Worm (Caenorhabditis elegans) whole organism, mixed stage, embryonic: ENCODE measurements around the gene R07E5.5.

Experiments used
- elt-1 ChIP-seq: sonication (generic microtip); optimal IDR thresholded peaks from 2 replicates; lab custom pipeline; 2017; ENCODE audit warnings: missing genetic modification characterization, mild to moderate bottlenecking, missing compliant biosample characterization, antibody characterized with exemption, moderate library complexity, borderline replicate concordance; ENCODE audit not compliant: insufficient read depth
- elt-3 ChIP-seq: fragments of 150-350 bp; optimal IDR thresholded peaks from 2 replicates; lab custom pipeline; 2014; ENCODE audit warnings: missing biosample characterization, missing genetic modification characterization
- lin-13 ChIP-seq: fragments of 150-350 bp; optimal IDR thresholded peaks from 2 replicates; lab custom pipeline; 2014; ENCODE audit warnings: missing biosample characterization, missing genetic modification characterization
- lin-32 ChIP-seq: fragments of 200-800 bp; sonication (Bioruptor generic); optimal IDR thresholded peaks from 2 replicates; lab custom pipeline; 2018; ENCODE audit warnings: mild to moderate bottlenecking, missing genetic modification characterization, missing compliant biosample characterization
- mep-1 ChIP-seq: fragments of 150-350 bp; optimal IDR thresholded peaks from 2 replicates; lab custom pipeline; 2017; ENCODE audit warnings: missing biosample characterization, missing genetic modification reagents, missing genetic modification characterization, inconsistent platforms
- nhr-12 ChIP-seq: fragments of 150-350 bp; optimal IDR thresholded peaks from 2 replicates; lab custom pipeline; 2014; ENCODE audit warnings: missing biosample characterization, missing genetic modification characterization
- unc-62 ChIP-seq: fragments of 150-350 bp; optimal IDR thresholded peaks from 2 replicates; lab custom pipeline; 2014; ENCODE audit warnings: missing biosample characterization, missing genetic modification reagents, missing genetic modification characterization
- zip-8 ChIP-seq: fragments of 150-350 bp; optimal IDR thresholded peaks from 2 replicates; lab custom pipeline; 2014; ENCODE audit warnings: missing biosample characterization, missing genetic modification characterization

DNA sequence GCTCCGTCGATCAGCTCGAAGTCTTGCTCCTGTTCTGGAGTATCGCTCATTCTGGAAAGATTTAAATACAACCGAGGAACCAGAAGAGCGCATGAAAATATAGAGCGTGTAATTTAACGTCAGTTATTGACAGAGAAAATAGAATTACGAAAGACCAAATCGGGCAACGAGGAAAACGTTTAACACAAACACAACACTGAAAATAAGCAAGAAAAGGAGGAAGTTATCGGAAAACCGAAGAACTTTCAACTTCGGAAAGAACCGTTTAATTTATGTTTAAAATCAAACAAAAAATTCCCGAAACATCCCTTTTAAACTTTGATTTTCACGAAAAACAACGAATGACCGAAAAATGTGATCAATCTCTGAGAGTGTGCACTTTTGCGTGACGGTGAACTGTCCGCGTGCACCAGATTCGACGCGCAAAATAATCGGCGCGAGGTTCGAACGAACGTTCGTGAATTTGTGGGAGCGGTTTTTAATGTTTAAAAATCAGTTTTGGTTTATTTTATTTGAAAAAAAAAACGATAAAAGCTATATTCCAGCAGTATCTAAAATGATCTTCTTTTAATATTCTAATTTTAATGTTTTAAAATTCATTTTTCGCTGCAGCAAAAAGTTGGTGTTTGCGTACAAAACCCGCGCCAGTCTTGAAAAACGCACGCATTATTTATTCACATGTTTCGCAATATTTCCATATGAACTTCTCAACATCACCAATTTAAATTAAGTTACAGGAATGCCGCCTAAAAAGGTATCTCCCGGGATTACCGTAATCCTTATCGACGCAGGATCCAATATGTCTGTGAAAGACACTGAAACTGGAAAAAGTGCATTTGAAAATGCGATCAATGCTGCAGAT, 22.1 kb downstream of the R07E5.5 start, which contains the start of the genes R07E5.7 and cku-80:
- TF ChIP-seq lin-32 (GFP tag; lab: Kevin White, UChicago) (no peak), lin-13 (tag; lab: Kevin White, UChicago) (no peak), mep-1 (tag; lab: Kevin White, UChicago) (peak; percentile 52), zip-8 (tag; lab: Kevin White, UChicago) (no peak), nhr-12 (tag; lab: Kevin White, UChicago) (no peak), unc-62 (GFP tag; lab: Kevin White, UChicago) (no peak), elt-1 (tag; lab: Kevin White, UChicago) (no peak), elt-3 (tag; lab: Kevin White, UChicago) (no peak)
